Worm (Caenorhabditis elegans) whole organism, midembryonic: ENCODE results near the gene D2023.6.

Experiments
- cog-1 ChIP-seq: sonication (generic microtip); optimal IDR thresholded peaks from 2 replicates; lab custom pipeline; 2016; ENCODE audit warnings: missing genetic modification characterization, missing compliant biosample characterization
- tab-1 ChIP-seq: fragments of 200-800 bp; sonication (Bioruptor generic); IDR thresholded peaks from 2 replicates; pipeline ENCODE4 v1.3.6; 2022; ENCODE audit warnings: missing genetic modification characterization, missing compliant biosample characterization
- ztf-29 ChIP-seq: fragments of 200-800 bp; sonication (Bioruptor generic); IDR thresholded peaks from 2 replicates; pipeline ENCODE4 v1.3.6; 2022; ENCODE audit warnings: missing genetic modification reagents, missing genetic modification characterization, missing compliant biosample characterization

- TF ChIP-seq cog-1 (no peak), tab-1 (GFP tag; lab: Robert Waterston, UW) (no peak), ztf-29 (GFP tag; lab: Robert Waterston, UW) (no peak)
These were observed 8.4 kb upstream of the D2023.6 start for ce11 chrV:11818786-11819185.
